Worm (Caenorhabditis elegans) whole organism, L1 larva: ENCODE results near the gene ZK892.3.
A peak's percentile ranks its signal among the peaks of the same experiment; 100 is the strongest.

ENCODE experiments used
- F16B12.6 ChIP-seq: fragments of 150-350 bp; optimal IDR thresholded peaks from 2 replicates; lab custom pipeline; 2014; ENCODE audit warnings: missing biosample characterization, missing genetic modification characterization
- aly-2 ChIP-seq: fragments of 150-350 bp; optimal IDR thresholded peaks from 2 replicates; lab custom pipeline; 2014; ENCODE audit warnings: missing biosample characterization, missing genetic modification characterization
- blmp-1 ChIP-seq: fragments of 150-350 bp; optimal IDR thresholded peaks from 2 replicates; lab custom pipeline; 2014; ENCODE audit warnings: missing biosample characterization, missing genetic modification characterization
- ceh-8 ChIP-seq: fragments of 200-800 bp; sonication (Bioruptor generic); optimal IDR thresholded peaks from 2 replicates; lab custom pipeline; 2018; ENCODE audit warnings: mild to moderate bottlenecking, missing genetic modification characterization, moderate library complexity, missing compliant biosample characterization
- ceh-82 ChIP-seq, 3 experiments: fragments of 150-350 bp in 1 of 3; sonication (generic microtip) in 2 of 3; optimal IDR thresholded peaks; 2 replicates each; lab custom pipeline; 2014 to 2017; ENCODE audit warnings: missing biosample characterization in 3 of 3, missing genetic modification characterization in 3 of 3
- ceh-88 ChIP-seq: fragments of 200-800 bp; sonication (Bioruptor generic); IDR thresholded peaks from 2 replicates; pipeline ENCODE4 v1.3.6; 2022; ENCODE audit warnings: missing genetic modification characterization, missing compliant biosample characterization
- ceh-90 ChIP-seq: sonication (generic microtip); optimal IDR thresholded peaks from 2 replicates; lab custom pipeline; 2016; ENCODE audit warnings: missing genetic modification characterization, missing compliant biosample characterization
- ces-1 ChIP-seq: fragments of 150-350 bp; optimal IDR thresholded peaks from 2 replicates; lab custom pipeline; 2014; ENCODE audit warnings: missing biosample characterization, missing genetic modification reagents, missing genetic modification characterization
- efl-1 ChIP-seq, 4 experiments: fragments of 150-350 bp; optimal IDR thresholded peaks in 3 of 4; peaks in 1 of 4; 1 replicate in 1 of 4; 2 replicates in 3 of 4; lab custom pipeline; 2014; ENCODE audit warnings: missing biosample characterization in 2 of 4, missing genetic modification characterization in 2 of 4, missing genetic modification reagents in 2 of 4
- efl-3 ChIP-seq: fragments of 200-800 bp; sonication (Bioruptor generic); optimal IDR thresholded peaks from 2 replicates; lab custom pipeline; 2018; ENCODE audit warnings: mild to moderate bottlenecking, missing genetic modification characterization, missing compliant biosample characterization
- egl-13 ChIP-seq: sonication (generic microtip); optimal IDR thresholded peaks from 2 replicates; lab custom pipeline; 2016; ENCODE audit warnings: missing genotype, missing genetic modification reagents, missing genetic modification characterization, missing compliant biosample characterization
- elt-2 ChIP-seq: sonication (generic microtip); optimal IDR thresholded peaks from 2 replicates; lab custom pipeline; 2016; ENCODE audit warnings: missing genetic modification characterization, mild to moderate bottlenecking, inconsistent platforms, missing compliant biosample characterization, missing genetic modification reagents
- elt-3 ChIP-seq, 6 experiments: fragments of 150-350 bp in 1 of 6; sonication (generic microtip); optimal IDR thresholded peaks; 2 replicates each; lab custom pipeline; 2017 to 2018; ENCODE audit warnings: missing biosample characterization in 6 of 6, missing genetic modification characterization in 6 of 6, inconsistent platforms in 1 of 6
- fkh-4 ChIP-seq: sonication (generic microtip); optimal IDR thresholded peaks from 2 replicates; lab custom pipeline; 2016; ENCODE audit warnings: missing compliant biosample characterization, missing genetic modification characterization, borderline replicate concordance
- grh-1 ChIP-seq: fragments of 200-800 bp; sonication (Bioruptor generic); IDR thresholded peaks from 2 replicates; pipeline ENCODE4 v1.3.6; 2022; ENCODE audit warnings: missing genetic modification reagents, missing genetic modification characterization, missing compliant biosample characterization
- irx-1 ChIP-seq: sonication (generic microtip); optimal IDR thresholded peaks from 2 replicates; lab custom pipeline; 2016; ENCODE audit warnings: missing genetic modification characterization, missing compliant biosample characterization
- jun-1 ChIP-seq: fragments of 150-350 bp; optimal IDR thresholded peaks from 2 replicates; lab custom pipeline; 2014; ENCODE audit warnings: missing biosample characterization, missing genetic modification reagents, missing genetic modification characterization
- lin-14 ChIP-seq: fragments of 200-800 bp; sonication (Bioruptor generic); optimal IDR thresholded peaks from 2 replicates; lab custom pipeline; 2018; ENCODE audit warnings: mild to moderate bottlenecking, missing genetic modification characterization, moderate library complexity, missing compliant biosample characterization
- lin-15B ChIP-seq: fragments of 150-350 bp; sonication (generic microtip); optimal IDR thresholded peaks from 3 replicates; lab custom pipeline; 2014; ENCODE audit warnings: missing biosample characterization, missing genetic modification characterization
- lin-39 ChIP-seq: fragments of 150-350 bp; optimal IDR thresholded peaks from 2 replicates; lab custom pipeline; 2014; ENCODE audit warnings: missing biosample characterization, missing genetic modification reagents, missing genetic modification characterization
- lir-3 ChIP-seq: sonication (generic microtip); optimal IDR thresholded peaks from 2 replicates; lab custom pipeline; 2016; ENCODE audit warnings: mild to moderate bottlenecking, missing genetic modification characterization, moderate library complexity, missing compliant biosample characterization; ENCODE audit not compliant: poor library complexity
- lsy-2 ChIP-seq, 2 experiments: fragments of 150-350 bp; optimal IDR thresholded peaks; 2 replicates each; lab custom pipeline; 2014; ENCODE audit warnings: missing biosample characterization in 2 of 2, missing genetic modification characterization in 2 of 2
- mab-9 ChIP-seq: fragments of 200-800 bp; sonication (Bioruptor generic); IDR thresholded peaks from 2 replicates; pipeline ENCODE4 v1.3.6; 2022; ENCODE audit warnings: missing genetic modification reagents, missing genetic modification characterization, missing compliant biosample characterization
- mdl-1 ChIP-seq, 2 experiments: fragments of 150-350 bp; optimal IDR thresholded peaks; 2 replicates each; lab custom pipeline; 2014 to 2017; ENCODE audit warnings: missing biosample characterization in 2 of 2, missing genetic modification characterization in 2 of 2, inconsistent platforms in 1 of 2
- mef-2 ChIP-seq: fragments of 150-350 bp; optimal IDR thresholded peaks from 2 replicates; lab custom pipeline; 2014; ENCODE audit warnings: missing biosample characterization, missing genetic modification characterization
- nhr-237 ChIP-seq: fragments of 150-350 bp; optimal IDR thresholded peaks from 2 replicates; lab custom pipeline; 2014; ENCODE audit warnings: missing biosample characterization, missing genetic modification characterization
- nhr-47 ChIP-seq: sonication (generic microtip); optimal IDR thresholded peaks from 2 replicates; lab custom pipeline; 2016; ENCODE audit warnings: mild to moderate bottlenecking, missing genetic modification characterization, moderate library complexity, missing compliant biosample characterization
- nhr-71 ChIP-seq: sonication (generic microtip); optimal IDR thresholded peaks from 2 replicates; lab custom pipeline; 2016; ENCODE audit warnings: mild to moderate bottlenecking, missing genetic modification characterization, moderate library complexity, missing compliant biosample characterization
- nhr-77 ChIP-seq: fragments of 150-350 bp; optimal IDR thresholded peaks from 2 replicates; lab custom pipeline; 2014; ENCODE audit warnings: missing biosample characterization, missing genetic modification characterization
- nhr-84 ChIP-seq: sonication (generic microtip); optimal IDR thresholded peaks from 2 replicates; lab custom pipeline; 2017; ENCODE audit warnings: missing biosample characterization, missing genetic modification characterization
- nhr-85 ChIP-seq: sonication (generic microtip); peaks from one replicate; lab custom pipeline; 2016; ENCODE audit warnings: missing genetic modification characterization, inconsistent platforms, missing compliant biosample characterization
- nhr-90 ChIP-seq: sonication (generic microtip); optimal IDR thresholded peaks from 2 replicates; lab custom pipeline; 2016; ENCODE audit warnings: mild to moderate bottlenecking, missing genetic modification characterization, missing compliant biosample characterization; ENCODE audit not compliant: poor library complexity
- pax-3 ChIP-seq: fragments of 200-800 bp; sonication (Bioruptor generic); optimal IDR thresholded peaks from 2 replicates; lab custom pipeline; 2018; ENCODE audit warnings: mild to moderate bottlenecking, missing genetic modification characterization, moderate library complexity, missing compliant biosample characterization
- rnt-1 ChIP-seq: sonication (generic microtip); optimal IDR thresholded peaks from 2 replicates; lab custom pipeline; 2016; ENCODE audit warnings: mild to moderate bottlenecking, missing genetic modification characterization, moderate library complexity, missing compliant biosample characterization
- sox-4 ChIP-seq: sonication (generic microtip); optimal IDR thresholded peaks from 2 replicates; lab custom pipeline; 2016; ENCODE audit warnings: missing genetic modification characterization, missing compliant biosample characterization
- tbx-2 ChIP-seq: sonication (generic microtip); optimal IDR thresholded peaks from 2 replicates; lab custom pipeline; 2016; ENCODE audit warnings: missing genetic modification characterization, missing compliant biosample characterization
- unc-130 ChIP-seq: fragments of 150-350 bp; optimal IDR thresholded peaks from 2 replicates; lab custom pipeline; 2017; ENCODE audit warnings: missing biosample characterization, missing genetic modification characterization, inconsistent platforms
- unc-86 ChIP-seq: sonication (generic microtip); optimal IDR thresholded peaks from 2 replicates; lab custom pipeline; 2016; ENCODE audit warnings: missing genetic modification characterization, missing compliant biosample characterization
- xbp-1 ChIP-seq: sonication (generic microtip); optimal IDR thresholded peaks from 2 replicates; lab custom pipeline; 2016; ENCODE audit warnings: missing genetic modification characterization, missing compliant biosample characterization
- zip-4 ChIP-seq: fragments of 200-800 bp; sonication (Bioruptor generic); optimal IDR thresholded peaks from 2 replicates; lab custom pipeline; 2018; ENCODE audit warnings: mild to moderate bottlenecking, missing genetic modification characterization, moderate library complexity, missing compliant biosample characterization
- ztf-11 ChIP-seq, 2 experiments: sonication (generic microtip); optimal IDR thresholded peaks; 2 replicates each; lab custom pipeline; 2016 to 2017; ENCODE audit warnings: missing genetic modification characterization in 2 of 2, missing biosample characterization in 1 of 2, missing compliant biosample characterization in 1 of 2
- ztf-4 ChIP-seq: fragments of 150-350 bp; optimal IDR thresholded peaks from 2 replicates; lab custom pipeline; 2014; ENCODE audit warnings: missing biosample characterization, missing genetic modification characterization

ZK892.3 gene

DNA sequence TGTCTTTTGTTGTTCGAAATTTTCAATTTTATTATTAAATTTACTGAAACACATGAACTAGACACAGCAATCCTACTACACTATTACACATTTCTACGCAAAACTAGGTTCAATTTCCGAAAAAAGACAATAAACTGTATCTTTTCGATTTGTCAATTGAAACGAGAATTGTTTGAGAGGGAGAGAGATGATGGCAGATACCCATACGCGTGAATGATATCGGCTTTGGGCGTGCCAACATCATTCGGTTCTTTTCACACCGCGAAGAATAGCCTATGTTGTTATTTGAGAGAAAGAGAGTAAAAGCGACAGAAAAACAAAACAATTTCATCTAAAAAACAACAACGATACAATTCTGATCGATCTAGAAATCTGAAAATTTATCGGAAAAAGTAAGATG lies 10.1 kb downstream of the ZK892.3 start (continued):
- TF ChIP-seq elt-2 (tag; lab: Kevin White, UChicago) (no peak), sox-4 (tag; lab: Kevin White, UChicago) (no peak), lin-14 (GFP tag; lab: Kevin White, UChicago) (peak; percentile 39), grh-1 (GFP tag; lab: Robert Waterston, UW) (no peak), nhr-237 (tag; lab: Kevin White, UChicago) (no peak), egl-13 (tag; lab: Kevin White, UChicago) (no peak), nhr-90 (tag; lab: Kevin White, UChicago) (no peak), xbp-1 (tag; lab: Kevin White, UChicago) (no peak), ceh-82 (tag; optimal IDR thresholded peaks at IDR 0.05; lab: Kevin White, UChicago) (no peak), tbx-2 (tag; lab: Kevin White, UChicago) (no peak), efl-1 (optimal IDR thresholded peaks at IDR 0.05; lab: Kevin White, UChicago) (no peak), efl-1 (GFP tag; optimal IDR thresholded peaks at IDR 0.05 in 1 of 2; lab: Kevin White, UChicago) (peak in 1 of 2 experiments; percentile 81), nhr-85 (tag; lab: Kevin White, UChicago) (peak; percentile 3), ceh-90 (tag; lab: Kevin White, UChicago) (no peak), lin-39 (tag; lab: Kevin White, UChicago) (no peak), nhr-77 (tag; lab: Kevin White, UChicago) (no peak), nhr-84 (no peak), ztf-4 (tag; lab: Kevin White, UChicago) (no peak), lin-15B (tag; lab: Kevin White, UChicago) (no peak), nhr-47 (tag; lab: Kevin White, UChicago) (no peak), ces-1 (no peak), mdl-1 (tag; optimal IDR thresholded peaks at IDR 0.05; lab: Kevin White, UChicago) (no peak), zip-4 (no peak), pax-3 (tag; lab: Kevin White, UChicago) (no peak), ztf-11 (tag; optimal IDR thresholded peaks at IDR 0.05; lab: Kevin White, UChicago) (no peak), unc-86 (tag; lab: Kevin White, UChicago) (no peak), jun-1 (no peak), mab-9 (GFP tag; lab: Robert Waterston, UW) (no peak), ceh-88 (GFP tag; lab: Robert Waterston, UW) (no peak), efl-3 (GFP tag; lab: Kevin White, UChicago) (no peak)

DNA sequence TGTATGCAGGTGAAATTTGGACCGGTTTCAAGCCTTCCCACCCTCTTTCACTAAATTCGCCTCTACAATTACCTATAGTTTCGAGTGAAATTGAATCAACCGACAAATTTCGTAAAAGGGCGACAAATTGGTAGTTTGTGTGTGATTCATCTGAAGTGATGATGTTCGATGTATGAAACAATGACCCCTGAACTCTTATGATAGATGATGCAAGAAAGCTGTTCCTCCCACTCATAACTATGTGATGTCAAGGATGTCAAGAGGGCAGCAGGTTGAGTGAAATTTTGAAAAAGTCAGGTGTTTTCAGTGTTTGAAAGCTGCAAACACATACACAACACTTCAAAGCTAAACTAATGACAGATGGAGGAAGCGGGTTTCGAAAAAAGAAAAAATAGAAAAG lies 10.8 kb downstream of the ZK892.3 start:
- TF ChIP-seq nhr-47 (tag; lab: Kevin White, UChicago) = no peak
- peak; percentile 55 for TF ChIP-seq lin-14 (GFP tag; lab: Kevin White, UChicago)
- TF ChIP-seq lsy-2 (tag; optimal IDR thresholded peaks at IDR 0.05; lab: Kevin White, UChicago) = peak in 1 of 2 experiments; percentile 36
- no peak for TF ChIP-seq ceh-8 (GFP tag; lab: Kevin White, UChicago)
- TF ChIP-seq efl-1 (optimal IDR thresholded peaks at IDR 0.05; lab: Kevin White, UChicago) = no peak
- peak in 1 of 2 experiments; percentile 88 for TF ChIP-seq efl-1 (GFP tag; optimal IDR thresholded peaks at IDR 0.05 in 1 of 2; lab: Kevin White, UChicago)
- peak; percentile 44 for TF ChIP-seq unc-130 (tag; lab: Kevin White, UChicago)
- no peak for TF ChIP-seq fkh-4 (tag; lab: Kevin White, UChicago)
- peak; percentile 18 for TF ChIP-seq nhr-71 (tag; lab: Kevin White, UChicago)
- no peak for TF ChIP-seq mef-2 (tag; lab: Kevin White, UChicago)
- peak; percentile 27 for TF ChIP-seq rnt-1 (tag; lab: Kevin White, UChicago)
- TF ChIP-seq F16B12.6 (tag; lab: Kevin White, UChicago) = no peak
- peak; percentile 13 for TF ChIP-seq blmp-1
- TF ChIP-seq unc-86 (tag; lab: Kevin White, UChicago) = no peak
- no peak for TF ChIP-seq aly-2 (tag; lab: Kevin White, UChicago)
- TF ChIP-seq irx-1 (tag; lab: Kevin White, UChicago) = no peak
- TF ChIP-seq lir-3 = no peak
- TF ChIP-seq elt-3 (tag; optimal IDR thresholded peaks at IDR 0.05; lab: Kevin White, UChicago) = no peak
